Fruit fly (Drosophila melanogaster) whole organism, embryonic: Measurements from ENCODE around the gene CG43880.

Experiments used
- CG10147 ChIP-seq: fragments of 200-800 bp; sonication (Bioruptor generic); optimal IDR thresholded peaks from 2 replicates; lab custom pipeline; 2019; ENCODE audit warnings: missing biosample characterization, mild to moderate bottlenecking, missing genetic modification characterization, moderate library complexity
- CG10209 ChIP-seq: fragments of 200-800 bp; sonication (Bioruptor generic); optimal IDR thresholded peaks from 3 replicates; lab custom pipeline; 2017; ENCODE audit warnings: missing biosample characterization, mild to moderate bottlenecking, missing genetic modification characterization, missing genetic modification reagents
- CG11398 ChIP-seq: fragments of 200-800 bp; sonication (Bioruptor generic); optimal IDR thresholded peaks from 2 replicates; lab custom pipeline; 2016; ENCODE audit warnings: missing biosample characterization, missing genetic modification characterization
- CG12236 ChIP-seq: fragments of 200-800 bp; sonication (Bioruptor generic); optimal IDR thresholded peaks from 2 replicates; lab custom pipeline; 2016; ENCODE audit warnings: missing biosample characterization, missing genetic modification characterization
- CG12942 ChIP-seq: fragments of 200-800 bp; sonication (Bioruptor generic); optimal IDR thresholded peaks from 3 replicates; lab custom pipeline; 2016; ENCODE audit warnings: missing biosample characterization, missing genetic modification characterization
- CG14667 ChIP-seq: fragments of 200-800 bp; sonication (Bioruptor generic); IDR thresholded peaks from 2 replicates; pipeline ENCODE4 v1.3.6; 2022; ENCODE audit warnings: missing biosample characterization, missing genetic modification characterization
- CG15073 ChIP-seq: fragments of 200-800 bp; sonication (Bioruptor generic); optimal IDR thresholded peaks from 2 replicates; lab custom pipeline; 2016; ENCODE audit warnings: missing biosample characterization, missing genetic modification characterization
- CG1602 ChIP-seq: fragments of 200-800 bp; sonication (Bioruptor generic); optimal IDR thresholded peaks from 3 replicates; lab custom pipeline; 2016; ENCODE audit warnings: missing biosample characterization, missing genetic modification characterization
- CG1603 ChIP-seq: fragments of 200-800 bp; sonication (Bioruptor generic); optimal IDR thresholded peaks from 2 replicates; lab custom pipeline; 2019; ENCODE audit warnings: missing biosample characterization, mild to moderate bottlenecking, missing genetic modification characterization, moderate library complexity
- CG17186 ChIP-seq: fragments of 200-800 bp; sonication (Bioruptor generic); optimal IDR thresholded peaks from 3 replicates; lab custom pipeline; 2017; ENCODE audit warnings: missing biosample characterization, missing genetic modification reagents, missing genetic modification characterization
- CG3065 ChIP-seq: fragments of 200-800 bp; sonication (Bioruptor generic); optimal IDR thresholded peaks from 2 replicates; lab custom pipeline; 2016; ENCODE audit warnings: missing biosample characterization, missing genetic modification characterization
- CG31365 ChIP-seq: fragments of 200-800 bp; sonication (Bioruptor generic); optimal IDR thresholded peaks from 2 replicates; lab custom pipeline; 2018; ENCODE audit warnings: missing biosample characterization, mild to moderate bottlenecking, missing genetic modification characterization
- CG32532 ChIP-seq: fragments of 200-800 bp; sonication (Bioruptor generic); IDR thresholded peaks from 2 replicates; pipeline ENCODE4 v1.3.6; 2022; ENCODE audit warnings: missing biosample characterization, missing genetic modification characterization
- CG33557 ChIP-seq: fragments of 200-800 bp; sonication (Bioruptor generic); optimal IDR thresholded peaks from 2 replicates; lab custom pipeline; 2019; ENCODE audit warnings: missing biosample characterization, mild to moderate bottlenecking, missing genetic modification characterization, moderate library complexity
- CG3407 ChIP-seq: fragments of 200-800 bp; sonication (Bioruptor generic); optimal IDR thresholded peaks from 2 replicates; lab custom pipeline; 2018; ENCODE audit warnings: missing biosample characterization, mild to moderate bottlenecking, missing genetic modification characterization
- CG4328 ChIP-seq: fragments of 200-800 bp; sonication (Bioruptor generic); optimal IDR thresholded peaks from 3 replicates; lab custom pipeline; 2017; ENCODE audit warnings: missing biosample characterization, missing genetic modification reagents, missing genetic modification characterization
- CG4707 ChIP-seq: fragments of 200-800 bp; sonication (Bioruptor generic); optimal IDR thresholded peaks from 2 replicates; lab custom pipeline; 2018; ENCODE audit warnings: missing biosample characterization, mild to moderate bottlenecking, missing genetic modification characterization, moderate library complexity
- CG5245 ChIP-seq: fragments of 200-800 bp; sonication (Bioruptor generic); optimal IDR thresholded peaks from 3 replicates; lab custom pipeline; 2016; ENCODE audit warnings: missing biosample characterization, missing genetic modification characterization
- CG5953 ChIP-seq: fragments of 200-800 bp; sonication (Bioruptor generic); IDR thresholded peaks from 2 replicates; pipeline ENCODE4 v1.3.6; 2022; ENCODE audit warnings: missing biosample characterization, missing genetic modification characterization
- CG8478 ChIP-seq: fragments of >200 bp; optimal IDR thresholded peaks from 2 replicates; lab custom pipeline; 2018
- CTCF ChIP-seq: fragments of 200-800 bp; sonication (Bioruptor generic); optimal IDR thresholded peaks from 2 replicates; lab custom pipeline; 2017; ENCODE audit warnings: missing biosample characterization, mild to moderate bottlenecking, missing genetic modification characterization, moderate library complexity
- D ChIP-seq, 2 experiments: fragments of 200-800 bp in 1 of 2; fragments of >200 bp in 1 of 2; sonication (Bioruptor generic) in 1 of 2; optimal IDR thresholded peaks; 2 replicates in 1 of 2; 3 replicates in 1 of 2; lab custom pipeline; 2017; ENCODE audit warnings: mild to moderate bottlenecking in 1 of 2, missing biosample characterization in 1 of 2, missing genetic modification characterization in 1 of 2, missing genetic modification reagents in 1 of 2
- Dip2 ChIP-seq: fragments of 200-800 bp; sonication (Bioruptor generic); IDR thresholded peaks from 2 replicates; pipeline ENCODE4 v1.3.6; 2022; ENCODE audit warnings: missing biosample characterization, missing genetic modification characterization
- ERR ChIP-seq: fragments of 200-800 bp; sonication (Bioruptor generic); optimal IDR thresholded peaks from 2 replicates; lab custom pipeline; 2016; ENCODE audit warnings: missing biosample characterization, missing genetic modification characterization
- HLH54F ChIP-seq: fragments of 200-800 bp; sonication (Bioruptor generic); optimal IDR thresholded peaks from 3 replicates; lab custom pipeline; 2016; ENCODE audit warnings: missing biosample characterization, missing genetic modification characterization
- Hand ChIP-seq: fragments of 200-800 bp; sonication (Bioruptor generic); optimal IDR thresholded peaks from 2 replicates; lab custom pipeline; 2017; ENCODE audit warnings: mild to moderate bottlenecking, missing biosample characterization, missing genetic modification reagents, missing genetic modification characterization
- Lhr ChIP-seq: fragments of 200-800 bp; sonication (Bioruptor generic); optimal IDR thresholded peaks from 3 replicates; lab custom pipeline; 2017; ENCODE audit warnings: mild to moderate bottlenecking, missing biosample characterization, missing genetic modification reagents, missing genetic modification characterization
- Max ChIP-seq: fragments of 200-800 bp; sonication (Bioruptor generic); optimal IDR thresholded peaks from 2 replicates; lab custom pipeline; 2016; ENCODE audit warnings: missing biosample characterization, mild to moderate bottlenecking, missing genetic modification characterization
- Opbp ChIP-seq: fragments of 200-800 bp; sonication (Bioruptor generic); IDR thresholded peaks from 3 replicates; pipeline ENCODE4 v1.3.6; 2022; ENCODE audit warnings: missing biosample characterization, missing genetic modification characterization; ENCODE audit not compliant: partially characterized antibody
- Rx ChIP-seq: fragments of 200-800 bp; sonication (Bioruptor generic); IDR thresholded peaks from 2 replicates; pipeline ENCODE4 v1.3.6; 2022; ENCODE audit warnings: missing biosample characterization, missing genetic modification characterization
- Stat92E ChIP-seq, 3 experiments: fragments of >200 bp in 2 of 3; fragments of 200-800 bp in 1 of 3; sonication (Bioruptor generic) in 1 of 3; optimal IDR thresholded peaks; 2 replicates each; lab custom pipeline; 2017 to 2019; ENCODE audit warnings: missing biosample characterization in 3 of 3, missing genetic modification characterization in 3 of 3, mild to moderate bottlenecking in 1 of 3, moderate library complexity in 1 of 3
- amos ChIP-seq: fragments of 200-800 bp; sonication (Bioruptor generic); IDR thresholded peaks from 2 replicates; pipeline ENCODE4 v1.3.6; 2022; ENCODE audit warnings: missing biosample characterization, missing genetic modification characterization; ENCODE audit not compliant: partially characterized antibody
- bbx ChIP-seq: fragments of 200-800 bp; sonication (Bioruptor generic); IDR thresholded peaks from 2 replicates; pipeline ENCODE4 v1.3.6; 2022; ENCODE audit warnings: missing biosample characterization, missing genetic modification characterization; ENCODE audit not compliant: partially characterized antibody
- bcd ChIP-seq: fragments of 200-800 bp; sonication (Bioruptor generic); optimal IDR thresholded peaks from 2 replicates; lab custom pipeline; 2017; ENCODE audit warnings: missing biosample characterization, mild to moderate bottlenecking, missing genetic modification characterization
- ci ChIP-seq: fragments of 200-800 bp; sonication (Bioruptor generic); IDR thresholded peaks from 3 replicates; pipeline ENCODE4 v1.3.6; 2022; ENCODE audit warnings: missing biosample characterization, missing genetic modification characterization
- ftz-f1 ChIP-seq: fragments of 200-800 bp; sonication (Bioruptor generic); optimal IDR thresholded peaks from 2 replicates; lab custom pipeline; 2016; ENCODE audit warnings: missing biosample characterization, missing genetic modification characterization
- gcm2 ChIP-seq: fragments of 200-800 bp; sonication (Bioruptor generic); optimal IDR thresholded peaks from 2 replicates; lab custom pipeline; 2016; ENCODE audit warnings: missing biosample characterization, missing genetic modification characterization
- gsb ChIP-seq: fragments of 200-800 bp; sonication (Bioruptor generic); IDR thresholded peaks from 2 replicates; pipeline ENCODE4 v1.3.6; 2022; ENCODE audit warnings: missing biosample characterization, missing genetic modification characterization
- ind ChIP-seq: fragments of 200-800 bp; sonication (Bioruptor generic); optimal IDR thresholded peaks from 3 replicates; lab custom pipeline; 2016; ENCODE audit warnings: missing biosample characterization, missing genetic modification characterization
- jing ChIP-seq: fragments of 200-800 bp; sonication (Bioruptor generic); optimal IDR thresholded peaks from 2 replicates; lab custom pipeline; 2018; ENCODE audit warnings: missing biosample characterization, mild to moderate bottlenecking, missing genetic modification characterization
- kah ChIP-seq: fragments of 200-800 bp; sonication (Bioruptor generic); optimal IDR thresholded peaks from 2 replicates; lab custom pipeline; 2018; ENCODE audit warnings: missing biosample characterization, mild to moderate bottlenecking, missing genetic modification characterization
- luna ChIP-seq: fragments of 200-800 bp; sonication (Bioruptor generic); optimal IDR thresholded peaks from 2 replicates; lab custom pipeline; 2016; ENCODE audit warnings: missing biosample characterization, missing genetic modification characterization
- mam ChIP-seq: fragments of 200-800 bp; sonication (Bioruptor generic); optimal IDR thresholded peaks from 3 replicates; lab custom pipeline; 2016; ENCODE audit warnings: missing biosample characterization, missing genetic modification characterization
- odd ChIP-seq: fragments of 200-800 bp; sonication (Bioruptor generic); optimal IDR thresholded peaks from 2 replicates; lab custom pipeline; 2017; ENCODE audit warnings: missing biosample characterization, mild to moderate bottlenecking, missing genetic modification characterization
- phol ChIP-seq: fragments of 200-800 bp; sonication (Bioruptor generic); optimal IDR thresholded peaks from 3 replicates; lab custom pipeline; 2018; ENCODE audit warnings: missing biosample characterization, mild to moderate bottlenecking, missing genetic modification characterization, moderate library complexity
- sim ChIP-seq: fragments of 200-800 bp; sonication (Bioruptor generic); IDR thresholded peaks from 2 replicates; pipeline ENCODE4 v1.3.6; 2022; ENCODE audit warnings: missing biosample characterization, missing genetic modification characterization
- stc ChIP-seq: fragments of 200-800 bp; sonication (Bioruptor generic); IDR thresholded peaks from 2 replicates; pipeline ENCODE4 v1.3.6; 2022; ENCODE audit warnings: missing biosample characterization, missing genetic modification characterization
- tgo ChIP-seq: fragments of 200-800 bp; sonication (Bioruptor generic); IDR thresholded peaks from 3 replicates; pipeline ENCODE4 v1.3.6; 2022; ENCODE audit warnings: missing biosample characterization, missing genetic modification characterization
- tio ChIP-seq: fragments of 200-800 bp; sonication (Bioruptor generic); optimal IDR thresholded peaks from 2 replicates; lab custom pipeline; 2017; ENCODE audit warnings: missing biosample characterization, missing genetic modification characterization, inconsistent platforms
- tx ChIP-seq: fragments of 200-800 bp; sonication (Bioruptor generic); optimal IDR thresholded peaks from 2 replicates; lab custom pipeline; 2016; ENCODE audit warnings: missing biosample characterization, missing genetic modification characterization
- vfl ChIP-seq: fragments of 200-800 bp; sonication (Bioruptor generic); optimal IDR thresholded peaks from 2 replicates; lab custom pipeline; 2016; ENCODE audit warnings: missing biosample characterization, missing genetic modification characterization
- yki ChIP-seq: fragments of >200 bp; optimal IDR thresholded peaks from 3 replicates; lab custom pipeline; 2018

The CG43880 gene

dm6 chr3L:7935933-7936494 is 10.1 kb downstream of the CG43880 start, which contains the start of the genes syd and Srp9 (continued):
- TF ChIP-seq CG1603 (tag; lab: Kevin White, UChicago) (no peak), CG31365 (tag; lab: Kevin White, UChicago) (no peak), CG3407 (GFP tag; lab: Kevin White, UChicago) (no peak), gsb (GFP tag; lab: Robert Waterston, UW) (no peak), Dip2 (GFP tag; lab: Robert Waterston, UW) (no peak), CG17186 (GFP tag; lab: Kevin White, UChicago) (peak; percentile 19), CG4707 (no peak), ci (GFP tag; lab: Robert Waterston, UW) (no peak), ftz-f1 (GFP tag; lab: Kevin White, UChicago) (no peak), bbx (GFP tag; lab: Robert Waterston, UW) (no peak), jing (GFP tag; lab: Kevin White, UChicago) (no peak), tio (GFP tag; lab: Kevin White, UChicago) (no peak), CG5953 (no peak), ind (GFP tag; lab: Kevin White, UChicago) (no peak), CG8478 (no peak), Max (GFP tag; lab: Kevin White, UChicago) (no peak), Lhr (GFP tag; lab: Kevin White, UChicago) (peak; percentile 6), CG1602 (GFP tag; lab: Kevin White, UChicago) (no peak), Hand (GFP tag; lab: Kevin White, UChicago) (no peak), stc (no peak), CG33557 (no peak), ERR (GFP tag; lab: Kevin White, UChicago) (no peak), odd (GFP tag; lab: Kevin White, UChicago) (no peak), D (optimal IDR thresholded peaks at IDR 0.05; lab: Kevin White, UChicago) (no peak), D (GFP tag; optimal IDR thresholded peaks at IDR 0.05; lab: Kevin White, UChicago) (no peak), gcm2 (GFP tag; lab: Kevin White, UChicago) (no peak), Opbp (GFP tag; lab: Robert Waterston, UW) (no peak), CG5245 (GFP tag; lab: Kevin White, UChicago) (no peak), amos (GFP tag; lab: Robert Waterston, UW) (no peak; the same call in 1 of the 2 replicates), CTCF (no peak), mam (GFP tag; lab: Kevin White, UChicago) (no peak), tgo (GFP tag; lab: Robert Waterston, UW) (no peak), CG3065 (GFP tag; lab: Kevin White, UChicago) (no peak), HLH54F (GFP tag; lab: Kevin White, UChicago) (no peak), CG10209 (no peak), vfl (GFP tag; lab: Kevin White, UChicago) (no peak), phol (tag; lab: Kevin White, UChicago) (peak; percentile 17), yki (no peak), CG14667 (GFP tag; lab: Robert Waterston, UW) (no peak), Stat92E (GFP tag; optimal IDR thresholded peaks at IDR 0.05; lab: Kevin White, UChicago) (peak in 1 of 3 experiments; percentile 48), tx (no peak), CG11398 (GFP tag; lab: Kevin White, UChicago) (no peak), CG10147 (GFP tag; lab: Kevin White, UChicago) (no peak), CG15073 (GFP tag; lab: Kevin White, UChicago) (no peak), CG4328 (no peak), luna (GFP tag; lab: Kevin White, UChicago) (no peak), CG12942 (GFP tag; lab: Kevin White, UChicago) (no peak), CG12236 (GFP tag; lab: Kevin White, UChicago) (no peak), bcd (GFP tag; lab: Kevin White, UChicago) (no peak), sim (GFP tag; lab: Robert Waterston, UW) (no peak), kah (no peak), CG32532 (GFP tag; lab: Robert Waterston, UW) (no peak), Rx (no peak)
